Worm (Caenorhabditis elegans): Measurements from ENCODE around the gene rpl-26.

- no peak for TF ChIP-seq npax-4 (tag; optimal IDR thresholded peaks at IDR 0.05)
- TF ChIP-seq ceh-6 (GFP tag; optimal IDR thresholded peaks at IDR 0.05): no peak
- no peak for TF ChIP-seq fkh-10 (GFP tag; optimal IDR thresholded peaks at IDR 0.05)
- TF ChIP-seq ceh-9 (tag; optimal IDR thresholded peaks at IDR 0.05): no peak
- no peak for TF ChIP-seq C08G9.2 (tag; optimal IDR thresholded peaks at IDR 0.05)
- TF ChIP-seq sox-4 (tag; optimal IDR thresholded peaks at IDR 0.05): no peak
- TF ChIP-seq mec-3 (tag; optimal IDR thresholded peaks at IDR 0.05; ENCODE audit: borderline replicate concordance): no peak
- no peak for TF ChIP-seq ama-1 (optimal IDR thresholded peaks at IDR 0.05)
- no peak for TF ChIP-seq unc-3 (GFP tag; conservative IDR thresholded peaks at IDR 0.05)
- no peak for TF ChIP-seq unc-3 (tag; optimal IDR thresholded peaks at IDR 0.05)
Measured at ce11 chrII:8610085-8610484, 7.5 kb downstream of the rpl-26 start, which contains the start of gene F28C6.9.
